Fruit fly (Drosophila melanogaster) S2 (cell line): ENCODE data around the gene CG5104.

Experiments
- CG8478 ChIP-seq: fragments of >200 bp; optimal IDR thresholded peaks from 2 replicates; lab custom pipeline; 2018
- CTCF ChIP-seq, 2 experiments: fragments of >200 bp; optimal IDR thresholded peaks; 2 replicates each; lab custom pipeline; 2018

dm6 chr3L:20548201-20548854, 27.5 kb downstream of the CG5104 start:
- TF ChIP-seq CG8478 (lab: Kevin White, UChicago) = no peak
- TF ChIP-seq CTCF (optimal IDR thresholded peaks at IDR 0.05; lab: Kevin White, UChicago) = no peak
